Fruit fly (Drosophila melanogaster): ENCODE data around the gene CG6299.

dm6 chrX:15486682-15487081 is 24.2 kb downstream of the CG6299 start, which contains the start of gene Gmap:
- TF ChIP-seq CG14860 (GFP tag; IDR thresholded peaks at IDR 0.05; ENCODE audit: partially characterized antibody) (peak; percentile 87), Oaz (GFP tag; IDR thresholded peaks at IDR 0.05) (no peak), CG17612 (GFP tag; IDR thresholded peaks at IDR 0.05) (no peak), pros (GFP tag; optimal IDR thresholded peaks at IDR 0.05) (no peak), CG5180 (GFP tag; optimal IDR thresholded peaks at IDR 0.05) (no peak), B-H2 (GFP tag; optimal IDR thresholded peaks at IDR 0.05) (no peak), CG11504 (tag; optimal IDR thresholded peaks at IDR 0.05) (no peak), Dad (GFP tag; optimal IDR thresholded peaks at IDR 0.05) (no peak), bbx (GFP tag; IDR thresholded peaks at IDR 0.05; ENCODE audit: partially characterized antibody) (peak; percentile 91), CG32532 (GFP tag; IDR thresholded peaks at IDR 0.05) (no peak)
